Fruit fly (Drosophila melanogaster) whole organism, pupa: ENCODE measurements around the gene Nf-YC.

Source experiments
- CG10348 ChIP-seq: fragments of 200-800 bp; sonication (Bioruptor generic); IDR thresholded peaks from 2 replicates; pipeline ENCODE4 v1.3.6; 2022; ENCODE audit warnings: missing biosample characterization, missing genetic modification characterization
- CG13204 ChIP-seq: fragments of 200-800 bp; sonication (Bioruptor generic); optimal IDR thresholded peaks from 2 replicates; lab custom pipeline; 2018; ENCODE audit warnings: missing biosample characterization, mild to moderate bottlenecking, missing genetic modification characterization, moderate library complexity
- CG15710 ChIP-seq: fragments of 200-800 bp; sonication (Bioruptor generic); optimal IDR thresholded peaks from 2 replicates; lab custom pipeline; 2018; ENCODE audit warnings: missing biosample characterization, mild to moderate bottlenecking, missing genetic modification characterization, moderate library complexity
- CG8159 ChIP-seq: fragments of 200-800 bp; sonication (Bioruptor generic); optimal IDR thresholded peaks from 3 replicates; lab custom pipeline; 2018; ENCODE audit warnings: missing biosample characterization, mild to moderate bottlenecking, missing genetic modification characterization, moderate library complexity
- EcR ChIP-seq: fragments of 200-800 bp; sonication (Bioruptor generic); optimal IDR thresholded peaks from 3 replicates; lab custom pipeline; 2019; ENCODE audit warnings: missing biosample characterization, missing genetic modification characterization, mild to moderate bottlenecking, moderate library complexity, missing genetic modification reagents
- Pif1A ChIP-seq: fragments of 200-800 bp; sonication (Bioruptor generic); optimal IDR thresholded peaks from 3 replicates; lab custom pipeline; 2016; ENCODE audit warnings: missing biosample characterization, missing genetic modification characterization
- Pif1B ChIP-seq: fragments of 200-800 bp; sonication (Bioruptor generic); optimal IDR thresholded peaks from 3 replicates; lab custom pipeline; 2016; ENCODE audit warnings: missing biosample characterization, missing genetic modification characterization
- fd96Ca ChIP-seq: fragments of 200-800 bp; sonication (Bioruptor generic); IDR thresholded peaks from 3 replicates; pipeline ENCODE4 v1.3.6; 2022; ENCODE audit warnings: missing biosample characterization, missing genetic modification characterization
- gl ChIP-seq: fragments of 200-800 bp; sonication (Bioruptor generic); optimal IDR thresholded peaks from 2 replicates; lab custom pipeline; 2018; ENCODE audit warnings: missing biosample characterization, mild to moderate bottlenecking, missing genetic modification characterization
- rn ChIP-seq: fragments of 200-800 bp; sonication (Bioruptor generic); IDR thresholded peaks from 2 replicates; pipeline ENCODE4 v1.3.6; 2022; ENCODE audit warnings: missing biosample characterization, missing genetic modification characterization

- TF ChIP-seq CG15710 (peak; percentile 44), EcR (GFP tag; lab: Kevin White, UChicago) (no peak), fd96Ca (GFP tag; lab: Robert Waterston, UW) (peak; percentile 93), CG10348 (GFP tag; lab: Robert Waterston, UW) (peak; percentile 82), Pif1B (GFP tag; lab: Kevin White, UChicago) (peak; percentile 81), CG13204 (GFP tag; lab: Kevin White, UChicago) (no peak), Pif1A (GFP tag; lab: Kevin White, UChicago) (peak; percentile 85), rn (GFP tag; lab: Robert Waterston, UW) (peak; percentile 79), gl (no peak), CG8159 (tag; lab: Kevin White, UChicago) (peak; percentile 52)
Observed at dm6 chrX:6793390-6793789, 27.3 kb downstream of the Nf-YC start.
